Fruit fly (Drosophila melanogaster) whole organism, embryonic: ENCODE results near the gene CG14062.

Source experiments
- Aef1 ChIP-seq: fragments of 200-800 bp; sonication (Bioruptor generic); IDR thresholded peaks from 3 replicates; pipeline ENCODE4 v1.3.6; 2022; ENCODE audit warnings: missing biosample characterization, missing genetic modification characterization
- Bdp1 ChIP-seq: fragments of 200-800 bp; sonication (Bioruptor generic); optimal IDR thresholded peaks from 3 replicates; lab custom pipeline; 2016; ENCODE audit warnings: missing biosample characterization, missing genetic modification characterization
- CG10267 ChIP-seq: fragments of 200-800 bp; sonication (Bioruptor generic); optimal IDR thresholded peaks from 2 replicates; lab custom pipeline; 2018; ENCODE audit warnings: missing biosample characterization, mild to moderate bottlenecking, missing genetic modification characterization, moderate library complexity
- CG11696 ChIP-seq: fragments of 200-800 bp; sonication (Bioruptor generic); IDR thresholded peaks from 2 replicates; pipeline ENCODE4 v1.3.6; 2022; ENCODE audit warnings: missing biosample characterization, missing genetic modification characterization
- CG1233 ChIP-seq: fragments of 200-800 bp; sonication (Bioruptor generic); optimal IDR thresholded peaks from 4 replicates; lab custom pipeline; 2018; ENCODE audit warnings: missing biosample characterization, mild to moderate bottlenecking, missing genetic modification characterization
- CG12769 ChIP-seq: fragments of 200-800 bp; sonication (Bioruptor generic); optimal IDR thresholded peaks from 2 replicates; lab custom pipeline; 2019; ENCODE audit warnings: missing biosample characterization, mild to moderate bottlenecking, missing genetic modification characterization, moderate library complexity
- CG14667 ChIP-seq: fragments of 200-800 bp; sonication (Bioruptor generic); IDR thresholded peaks from 2 replicates; pipeline ENCODE4 v1.3.6; 2022; ENCODE audit warnings: missing biosample characterization, missing genetic modification characterization
- CG15073 ChIP-seq: fragments of 200-800 bp; sonication (Bioruptor generic); optimal IDR thresholded peaks from 2 replicates; lab custom pipeline; 2016; ENCODE audit warnings: missing biosample characterization, missing genetic modification characterization
- CG15269 ChIP-seq: fragments of 200-800 bp; sonication (Bioruptor generic); optimal IDR thresholded peaks from 2 replicates; lab custom pipeline; 2018; ENCODE audit warnings: missing biosample characterization, mild to moderate bottlenecking, missing genetic modification characterization, moderate library complexity
- CG17328 ChIP-seq: fragments of 200-800 bp; sonication (Bioruptor generic); IDR thresholded peaks from 2 replicates; pipeline ENCODE4 v1.3.6; 2022; ENCODE audit warnings: missing biosample characterization, missing genetic modification characterization
- CG17361 ChIP-seq: fragments of 200-800 bp; sonication (Bioruptor generic); IDR thresholded peaks from 3 replicates; pipeline ENCODE4 v1.3.6; 2022; ENCODE audit warnings: missing biosample characterization, missing genetic modification characterization
- CG17385 ChIP-seq: fragments of 200-800 bp; sonication (Bioruptor generic); optimal IDR thresholded peaks from 3 replicates; lab custom pipeline; 2018; ENCODE audit warnings: missing biosample characterization, mild to moderate bottlenecking, missing genetic modification characterization
- CG1832 ChIP-seq: fragments of 200-800 bp; sonication (Bioruptor generic); optimal IDR thresholded peaks from 2 replicates; lab custom pipeline; 2017; ENCODE audit warnings: missing biosample characterization, mild to moderate bottlenecking, missing genetic modification characterization, inconsistent platforms
- CG3281 ChIP-seq: fragments of 200-800 bp; sonication (Bioruptor generic); optimal IDR thresholded peaks from 3 replicates; lab custom pipeline; 2017; ENCODE audit warnings: missing biosample characterization, mild to moderate bottlenecking, missing genetic modification characterization
- CG4404 ChIP-seq: fragments of 200-800 bp; sonication (Bioruptor generic); IDR thresholded peaks from 2 replicates; pipeline ENCODE4 v1.3.6; 2022; ENCODE audit warnings: missing biosample characterization, missing genetic modification characterization
- CG5245 ChIP-seq: fragments of 200-800 bp; sonication (Bioruptor generic); optimal IDR thresholded peaks from 3 replicates; lab custom pipeline; 2016; ENCODE audit warnings: missing biosample characterization, missing genetic modification characterization
- CG7963 ChIP-seq: fragments of 200-800 bp; sonication (Bioruptor generic); IDR thresholded peaks from 3 replicates; pipeline ENCODE4 v1.3.6; 2022; ENCODE audit warnings: missing biosample characterization, missing genetic modification characterization; ENCODE audit not compliant: partially characterized antibody
- CG8290 ChIP-seq, 3 experiments: fragments of 200-800 bp; sonication (Bioruptor generic); optimal IDR thresholded peaks; 2 replicates each; lab custom pipeline; 2016 to 2019; ENCODE audit warnings: missing biosample characterization in 3 of 3, missing genetic modification characterization in 3 of 3, mild to moderate bottlenecking in 2 of 3, moderate library complexity in 1 of 3
- CG8388 ChIP-seq: fragments of 200-800 bp; sonication (Bioruptor generic); optimal IDR thresholded peaks from 2 replicates; lab custom pipeline; 2019; ENCODE audit warnings: missing biosample characterization, mild to moderate bottlenecking, missing genetic modification characterization, moderate library complexity
- CG8944 ChIP-seq: fragments of 200-800 bp; sonication (Bioruptor generic); optimal IDR thresholded peaks from 3 replicates; lab custom pipeline; 2016; ENCODE audit warnings: missing biosample characterization, missing genetic modification characterization
- CG9437 ChIP-seq: fragments of 200-800 bp; sonication (Bioruptor generic); optimal IDR thresholded peaks from 2 replicates; lab custom pipeline; 2018; ENCODE audit warnings: missing biosample characterization, mild to moderate bottlenecking, missing genetic modification characterization
- CoRest ChIP-seq: fragments of 200-800 bp; sonication (Bioruptor generic); optimal IDR thresholded peaks from 3 replicates; lab custom pipeline; 2018; ENCODE audit warnings: missing biosample characterization, mild to moderate bottlenecking, missing genetic modification characterization, moderate library complexity
- Eip74EF ChIP-seq, 2 experiments: fragments of 200-800 bp in 1 of 2; fragments of >200 bp in 1 of 2; sonication (Bioruptor generic) in 1 of 2; optimal IDR thresholded peaks; 2 replicates each; lab custom pipeline; 2017 to 2019; ENCODE audit warnings: missing biosample characterization in 2 of 2, missing genetic modification characterization in 2 of 2, mild to moderate bottlenecking in 1 of 2, moderate library complexity in 1 of 2
- Fer1 ChIP-seq: fragments of 200-800 bp; sonication (Bioruptor generic); optimal IDR thresholded peaks from 2 replicates; lab custom pipeline; 2017; ENCODE audit warnings: missing biosample characterization, mild to moderate bottlenecking, missing genetic modification characterization
- Fer2 ChIP-seq: fragments of 200-800 bp; sonication (Bioruptor generic); optimal IDR thresholded peaks from 2 replicates; lab custom pipeline; 2018; ENCODE audit warnings: missing biosample characterization, mild to moderate bottlenecking, missing genetic modification characterization, moderate library complexity
- Hmr ChIP-seq: fragments of 200-800 bp; sonication (Bioruptor generic); optimal IDR thresholded peaks from 3 replicates; lab custom pipeline; 2017; ENCODE audit warnings: mild to moderate bottlenecking, missing biosample characterization, missing genetic modification reagents, missing genetic modification characterization
- Hr51 ChIP-seq, 2 experiments: fragments of 200-800 bp; sonication (Bioruptor generic); optimal IDR thresholded peaks; 2 replicates in 1 of 2; 3 replicates in 1 of 2; lab custom pipeline; 2016 to 2018; ENCODE audit warnings: missing biosample characterization in 2 of 2, missing genetic modification characterization in 2 of 2, mild to moderate bottlenecking in 1 of 2, moderate library complexity in 1 of 2
- Lim3 ChIP-seq: fragments of 200-800 bp; sonication (Bioruptor generic); IDR thresholded peaks from 2 replicates; pipeline ENCODE4 v1.3.6; 2022; ENCODE audit warnings: missing biosample characterization, missing genetic modification characterization
- Meics ChIP-seq: fragments of 200-800 bp; sonication (Bioruptor generic); optimal IDR thresholded peaks from 2 replicates; lab custom pipeline; 2017; ENCODE audit warnings: missing biosample characterization, mild to moderate bottlenecking, missing genetic modification characterization
- Nf-YB ChIP-seq: fragments of 200-800 bp; sonication (Bioruptor generic); optimal IDR thresholded peaks from 3 replicates; lab custom pipeline; 2019; ENCODE audit warnings: missing biosample characterization, mild to moderate bottlenecking, missing genetic modification characterization, moderate library complexity
- Rfx ChIP-seq: fragments of 200-800 bp; sonication (Bioruptor generic); IDR thresholded peaks from 2 replicates; pipeline ENCODE4 v1.3.6; 2022; ENCODE audit warnings: missing biosample characterization, missing genetic modification characterization
- Sox102F ChIP-seq: fragments of 200-800 bp; sonication (Bioruptor generic); optimal IDR thresholded peaks from 2 replicates; lab custom pipeline; 2018; ENCODE audit warnings: missing biosample characterization, mild to moderate bottlenecking, missing genetic modification characterization, moderate library complexity
- bcd ChIP-seq: fragments of 200-800 bp; sonication (Bioruptor generic); optimal IDR thresholded peaks from 2 replicates; lab custom pipeline; 2017; ENCODE audit warnings: missing biosample characterization, mild to moderate bottlenecking, missing genetic modification characterization
- corto ChIP-seq: fragments of 200-800 bp; sonication (Bioruptor generic); optimal IDR thresholded peaks from 2 replicates; lab custom pipeline; 2016; ENCODE audit warnings: missing biosample characterization, mild to moderate bottlenecking, missing genetic modification characterization, moderate library complexity
- dimm ChIP-seq: fragments of 200-800 bp; sonication (Bioruptor generic); IDR thresholded peaks from 2 replicates; pipeline ENCODE4 v1.3.6; 2022; ENCODE audit warnings: missing biosample characterization, missing genetic modification characterization
- dm ChIP-seq: fragments of 200-800 bp; sonication (Bioruptor generic); optimal IDR thresholded peaks from 3 replicates; lab custom pipeline; 2016; ENCODE audit warnings: missing biosample characterization, missing genetic modification characterization
- dysf ChIP-seq: fragments of 200-800 bp; sonication (Bioruptor generic); IDR thresholded peaks from 3 replicates; pipeline ENCODE4 v1.3.6; 2022; ENCODE audit warnings: missing biosample characterization, missing genetic modification characterization
- ems ChIP-seq: fragments of 200-800 bp; sonication (Bioruptor generic); optimal IDR thresholded peaks from 3 replicates; lab custom pipeline; 2016; ENCODE audit warnings: missing biosample characterization, missing genetic modification characterization
- fu2 ChIP-seq: fragments of 200-800 bp; sonication (Bioruptor generic); optimal IDR thresholded peaks from 2 replicates; lab custom pipeline; 2016; ENCODE audit warnings: missing biosample characterization, missing genetic modification characterization
- gce ChIP-seq: fragments of 200-800 bp; sonication (Bioruptor generic); IDR thresholded peaks from 3 replicates; pipeline ENCODE4 v1.3.6; 2022; ENCODE audit warnings: missing biosample characterization, missing genetic modification characterization
- gem ChIP-seq: fragments of 200-800 bp; sonication (Bioruptor generic); optimal IDR thresholded peaks from 2 replicates; lab custom pipeline; 2019; ENCODE audit warnings: missing biosample characterization, mild to moderate bottlenecking, missing genetic modification characterization, moderate library complexity
- gro ChIP-seq: fragments of 200-800 bp; sonication (Bioruptor generic); optimal IDR thresholded peaks from 2 replicates; lab custom pipeline; 2016; ENCODE audit warnings: missing biosample characterization, missing genetic modification characterization
- lab ChIP-seq: fragments of 200-800 bp; sonication (Bioruptor generic); optimal IDR thresholded peaks from 3 replicates; lab custom pipeline; 2017; ENCODE audit warnings: missing biosample characterization, missing genetic modification characterization, mild to moderate bottlenecking, moderate library complexity, missing genetic modification reagents
- lbe ChIP-seq: fragments of 200-800 bp; sonication (Bioruptor generic); optimal IDR thresholded peaks from 2 replicates; lab custom pipeline; 2016; ENCODE audit warnings: missing biosample characterization, mild to moderate bottlenecking, missing genetic modification characterization
- odd ChIP-seq: fragments of 200-800 bp; sonication (Bioruptor generic); optimal IDR thresholded peaks from 2 replicates; lab custom pipeline; 2017; ENCODE audit warnings: missing biosample characterization, mild to moderate bottlenecking, missing genetic modification characterization
- otp ChIP-seq: fragments of 200-800 bp; sonication (Bioruptor generic); IDR thresholded peaks from 3 replicates; pipeline ENCODE4, ENCODE4 v1.3.6; 2022; ENCODE audit warnings: missing biosample characterization, missing genetic modification characterization
- tap ChIP-seq: fragments of 200-800 bp; optimal IDR thresholded peaks from 3 replicates; lab custom pipeline; 2019; ENCODE audit warnings: missing biosample characterization, mild to moderate bottlenecking, missing genetic modification characterization, moderate library complexity
- unpg ChIP-seq: fragments of 200-800 bp; sonication (Bioruptor generic); optimal IDR thresholded peaks from 3 replicates; lab custom pipeline; 2018; ENCODE audit warnings: missing biosample characterization, mild to moderate bottlenecking, missing genetic modification characterization, moderate library complexity
- vnd ChIP-seq: fragments of 200-800 bp; sonication (Bioruptor generic); IDR thresholded peaks from 3 replicates; pipeline ENCODE4 v1.3.6; 2022; ENCODE audit warnings: missing biosample characterization, missing genetic modification characterization; ENCODE audit not compliant: partially characterized antibody

Gene CG14062

dm6 chr3R:28677527-28678134, 34.9 kb upstream of the CG14062 start (continued):
- TF ChIP-seq CG1233 (GFP tag; lab: Kevin White, UChicago) (no peak), vnd (no peak), CG14667 (no peak), Fer2 (no peak), CG8944 (GFP tag; lab: Kevin White, UChicago) (no peak), CG7963 (GFP tag; lab: Robert Waterston, UW) (no peak), gce (GFP tag; lab: Robert Waterston, UW) (no peak), CG17385 (no peak), Hmr (GFP tag; lab: Kevin White, UChicago) (peak; percentile 22), gem (tag; lab: Kevin White, UChicago) (peak; percentile 48), CG4404 (GFP tag; lab: Robert Waterston, UW) (no peak), otp (no peak), CG8290 (GFP tag; optimal IDR thresholded peaks at IDR 0.05; lab: Kevin White, UChicago) (no peak), CG8290 (tag; optimal IDR thresholded peaks at IDR 0.05; lab: Kevin White, UChicago) (no peak), tap (tag; lab: Kevin White, UChicago) (peak; percentile 14), Aef1 (no peak), CG12769 (tag; lab: Kevin White, UChicago) (peak; percentile 3), Hr51 (GFP tag; optimal IDR thresholded peaks at IDR 0.05; lab: Kevin White, UChicago) (peak in 1 of 2 experiments; percentile 10), gro (GFP tag; lab: Kevin White, UChicago) (no peak), CG5245 (GFP tag; lab: Kevin White, UChicago) (no peak), Sox102F (GFP tag; lab: Kevin White, UChicago) (peak; percentile 10), CG17328 (GFP tag; lab: Robert Waterston, UW) (no peak), CG3281 (no peak), Fer1 (GFP tag; lab: Kevin White, UChicago) (peak; percentile 21), Meics (GFP tag; lab: Kevin White, UChicago) (peak; percentile 5), unpg (peak; percentile 39), CG10267 (no peak), CoRest (tag; lab: Kevin White, UChicago) (peak; percentile 0), odd (GFP tag; lab: Kevin White, UChicago) (no peak), corto (no peak), CG1832 (no peak), dm (no peak), Rfx (peak; percentile 32; the same call in 1 of the 2 replicates), CG17361 (GFP tag; lab: Robert Waterston, UW) (no peak), CG15269 (tag; lab: Kevin White, UChicago) (peak; percentile 40), ems (GFP tag; lab: Kevin White, UChicago) (no peak), CG15073 (GFP tag; lab: Kevin White, UChicago) (no peak), lab (GFP tag; lab: Kevin White, UChicago) (peak; percentile 16), CG8388 (GFP tag; lab: Kevin White, UChicago) (no peak), dimm (GFP tag; lab: Robert Waterston, UW) (no peak), Eip74EF (GFP tag; optimal IDR thresholded peaks at IDR 0.05; lab: Kevin White, UChicago) (peak in 1 of 2 experiments; percentile 46), Nf-YB (GFP tag; lab: Kevin White, UChicago) (no peak), Lim3 (no peak), CG11696 (GFP tag; lab: Robert Waterston, UW) (no peak), Bdp1 (GFP tag; lab: Kevin White, UChicago) (no peak), CG9437 (GFP tag; lab: Kevin White, UChicago) (no peak), fu2 (no peak), dysf (GFP tag; lab: Robert Waterston, UW) (no peak), bcd (GFP tag; lab: Kevin White, UChicago) (no peak), lbe (GFP tag; lab: Kevin White, UChicago) (peak; percentile 1)
